Worm (Caenorhabditis elegans): ENCODE results near the gene dhs-22.

DNA sequence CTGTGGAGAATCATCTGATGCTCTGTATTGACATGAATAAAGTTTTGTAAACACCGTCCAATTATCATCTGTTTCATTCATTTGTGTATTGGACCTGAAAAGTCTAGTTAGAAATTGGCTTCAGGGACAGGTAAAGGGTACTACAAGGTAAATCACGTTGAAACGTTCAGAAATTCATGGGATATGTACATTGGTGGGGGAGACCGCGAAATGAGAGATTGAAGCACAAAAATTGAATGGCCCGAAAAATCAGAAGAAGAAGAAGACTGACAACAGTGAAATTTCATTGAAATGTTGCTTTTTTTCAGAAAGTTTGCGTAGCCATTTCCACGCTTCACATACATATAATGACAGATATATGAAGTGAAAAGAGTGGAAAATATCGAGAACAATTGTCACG is 42.3 kb downstream of the dhs-22 start, which contains the start of gene npr-43:
- TF ChIP-seq ztf-23 (GFP tag; IDR thresholded peaks at IDR 0.05) (no peak), med-1 (GFP tag; optimal IDR thresholded peaks at IDR 0.05; ENCODE audit: insufficient read depth) (no peak), flt-1 (GFP tag; IDR thresholded peaks at IDR 0.05) (no peak), ztf-29 (GFP tag; IDR thresholded peaks at IDR 0.05) (no peak), T22C8.4 (GFP tag; IDR thresholded peaks at IDR 0.05) (no peak), ref-1 (GFP tag; conservative IDR thresholded peaks at IDR 0.05) (no peak), tab-1 (GFP tag; IDR thresholded peaks at IDR 0.05) (no peak), klf-2 (GFP tag; conservative IDR thresholded peaks at IDR 0.05) (no peak)
